Fruit fly (Drosophila melanogaster): ENCODE results near the gene MtnC.

- TF ChIP-seq Eip93F (GFP tag; optimal IDR thresholded peaks at IDR 0.05) (no peak), fd59A (GFP tag; optimal IDR thresholded peaks at IDR 0.05) (no peak), CG8119 (GFP tag; IDR thresholded peaks at IDR 0.05) (no peak)
Observed at dm6 chr3R:20318166-20318690, 41.9 kb upstream of the MtnC start.
